Worm (Caenorhabditis elegans): Measurements from ENCODE around the gene T04F3.4.
A peak's percentile ranks its signal among the peaks of the same experiment; 100 is the strongest.

The T04F3.4 gene

DNA sequence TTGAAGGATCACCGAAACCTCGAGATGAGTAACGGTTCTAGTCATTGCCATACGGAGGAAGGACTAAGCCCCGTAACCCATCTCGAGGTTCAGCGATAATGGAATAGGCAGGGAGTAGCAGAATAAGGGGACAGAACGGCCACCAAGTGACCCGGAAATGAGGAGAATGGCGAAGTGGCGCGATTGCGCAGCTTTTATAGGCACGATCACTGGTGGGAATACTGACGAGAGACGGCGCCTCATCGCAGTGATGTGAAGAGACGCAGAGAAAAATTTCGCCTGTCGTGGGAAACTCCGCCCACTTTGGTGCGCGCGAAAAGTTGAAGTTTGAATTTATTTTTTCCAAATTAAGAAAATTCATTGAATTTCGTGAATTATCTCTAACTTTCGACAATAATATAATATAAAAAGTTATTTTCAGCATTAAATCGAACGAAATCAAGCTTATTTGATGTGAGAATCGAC is 7.2 kb upstream of the T04F3.4 start, which contains the start of gene F55A11.4 (continued):
- TF ChIP-seq ceh-91 (GFP tag; IDR thresholded peaks at IDR 0.05): no peak
- no peak for TF ChIP-seq nhr-179 (tag; optimal IDR thresholded peaks at IDR 0.05)
- 0 out of 2 replicates have a peak, but pooled peaks have one; percentile 11 for TF ChIP-seq let-526 (GFP tag; IDR thresholded peaks at IDR 0.05)
- TF ChIP-seq hlh-12 (tag; optimal IDR thresholded peaks at IDR 0.05): no peak
- no peak for TF ChIP-seq nfya-1 (tag; optimal IDR thresholded peaks at IDR 0.05; ENCODE audit: borderline replicate concordance, insufficient read depth)
- no peak for TF ChIP-seq F49E8.2 (tag; optimal IDR thresholded peaks at IDR 0.05; ENCODE audit: insufficient read depth)
- TF ChIP-seq nhr-27 (tag; optimal IDR thresholded peaks at IDR 0.05): no peak
- TF ChIP-seq lin-40 (tag; optimal IDR thresholded peaks at IDR 0.05): no peak
- TF ChIP-seq nhr-120 (GFP tag; IDR thresholded peaks at IDR 0.05): no peak
- TF ChIP-seq xnd-1 (tag; optimal IDR thresholded peaks at IDR 0.05): peak; percentile 38
- TF ChIP-seq zim-3 (tag; optimal IDR thresholded peaks at IDR 0.05): no peak
- TF ChIP-seq hmg-1.2 (GFP tag; IDR thresholded peaks at IDR 0.05): peak; percentile 99
- TF ChIP-seq C06A6.2 (GFP tag; conservative IDR thresholded peaks at IDR 0.05): no peak
- TF ChIP-seq F57C9.4 (tag; optimal IDR thresholded peaks at IDR 0.05): no peak
- TF ChIP-seq let-607 (tag; optimal IDR thresholded peaks at IDR 0.05): no peak
- TF ChIP-seq ekl-4 (GFP tag; IDR thresholded peaks at IDR 0.05): peak; percentile 25; the same call in 1 of the 2 replicates
- peak; percentile 26 for TF ChIP-seq F33H1.4 (GFP tag; IDR thresholded peaks at IDR 0.05)
- TF ChIP-seq ceh-58 (GFP tag; IDR thresholded peaks at IDR 0.05): no peak
- TF ChIP-seq hlh-26 (GFP tag; conservative IDR thresholded peaks at IDR 0.05): no peak
- TF ChIP-seq lin-54 (GFP tag; optimal IDR thresholded peaks at IDR 0.05): peak; percentile 70
- TF ChIP-seq die-1 (tag; optimal IDR thresholded peaks at IDR 0.05): no peak
- TF ChIP-seq Y95B8A.8 (GFP tag; IDR thresholded peaks at IDR 0.05): no peak
- TF ChIP-seq Y67H2A.10 (GFP tag; conservative IDR thresholded peaks at IDR 0.05): no peak
- no peak for TF ChIP-seq ceh-27 (GFP tag; optimal IDR thresholded peaks at IDR 0.05)
- TF ChIP-seq lin-35 (GFP tag; optimal IDR thresholded peaks at IDR 0.05): no peak
- TF ChIP-seq lin-26 (GFP tag; IDR thresholded peaks at IDR 0.05): no peak
- TF ChIP-seq F55B11.4 (tag; optimal IDR thresholded peaks at IDR 0.05; ENCODE audit: borderline replicate concordance, insufficient read depth): no peak
- no peak for TF ChIP-seq rec-8 (tag; optimal IDR thresholded peaks at IDR 0.05)
- peak; percentile 4 for TF ChIP-seq snpc-1.1 (tag; optimal IDR thresholded peaks at IDR 0.05; ENCODE audit: insufficient read depth)
- no peak for TF ChIP-seq F10E7.11 (tag; optimal IDR thresholded peaks at IDR 0.05)
- TF ChIP-seq him-1 (tag; optimal IDR thresholded peaks at IDR 0.05): peak; percentile 27
- TF ChIP-seq tlf-1 (GFP tag; optimal IDR thresholded peaks at IDR 0.05): no peak
- TF ChIP-seq ets-4 (GFP tag; optimal IDR thresholded peaks at IDR 0.05): no peak
- peak; percentile 39 for TF ChIP-seq snpc-1.3 (tag; optimal IDR thresholded peaks at IDR 0.05; ENCODE audit: insufficient read depth)
- no peak for TF ChIP-seq egrh-3 (GFP tag; IDR thresholded peaks at IDR 0.05)
- TF ChIP-seq mxl-1 (tag; optimal IDR thresholded peaks at IDR 0.05): no peak
- TF ChIP-seq cebp-2 (GFP tag; IDR thresholded peaks at IDR 0.05): no peak
- TF ChIP-seq ztf-18 (tag; optimal IDR thresholded peaks at IDR 0.05): no peak
- peak; percentile 75 for TF ChIP-seq aptf-2 (GFP tag; conservative IDR thresholded peaks at IDR 0.05)
- TF ChIP-seq hrde-1 (tag; optimal IDR thresholded peaks at IDR 0.05; ENCODE audit: borderline replicate concordance): peak; percentile 16
- no peak for TF ChIP-seq tbx-9 (tag; optimal IDR thresholded peaks at IDR 0.05; ENCODE audit: borderline replicate concordance)
- no peak for TF ChIP-seq T26A5.8 (tag; optimal IDR thresholded peaks at IDR 0.05)
- no peak for TF ChIP-seq attf-6 (GFP tag; IDR thresholded peaks at IDR 0.05)
- TF ChIP-seq attf-5 (GFP tag; optimal IDR thresholded peaks at IDR 0.05): no peak
- TF ChIP-seq repo-1 (tag; optimal IDR thresholded peaks at IDR 0.05): peak; percentile 24
- peak; percentile 44 for TF ChIP-seq snpc-3.4 (tag; optimal IDR thresholded peaks at IDR 0.05)
- TF ChIP-seq athp-1 (tag; optimal IDR thresholded peaks at IDR 0.05): no peak

Data from whole organism, young adult.